Worm (Caenorhabditis elegans): ENCODE measurements around the gene ZK353.4.

- TF ChIP-seq scrt-1 (GFP tag; IDR thresholded peaks at IDR 0.05): no peak
- no peak for TF ChIP-seq ceh-36 (tag; optimal IDR thresholded peaks at IDR 0.05)
- no peak for TF ChIP-seq F13C5.2 (tag; optimal IDR thresholded peaks at IDR 0.05)
- no peak for TF ChIP-seq sea-1 (GFP tag; conservative IDR thresholded peaks at IDR 0.05)
- no peak for TF ChIP-seq ama-1 (optimal IDR thresholded peaks at IDR 0.05)
- no peak for TF ChIP-seq tra-4 (tag; optimal IDR thresholded peaks at IDR 0.05)
- no peak for TF ChIP-seq flt-1 (GFP tag; IDR thresholded peaks at IDR 0.05)
- no peak for TF ChIP-seq tbx-37 (GFP tag; conservative IDR thresholded peaks at IDR 0.05)
- no peak for TF ChIP-seq tbx-11 (GFP tag; IDR thresholded peaks at IDR 0.05)
- TF ChIP-seq hmbx-1 (tag; optimal IDR thresholded peaks at IDR 0.05): no peak
- TF ChIP-seq hnd-1 (tag; optimal IDR thresholded peaks at IDR 0.05): no peak
- no peak for TF ChIP-seq ceh-13 (GFP tag; optimal IDR thresholded peaks at IDR 0.05)
These were observed 31.2 kb downstream of the ZK353.4 start, which contains the start of the genes R05D3.8 and rfp-1 for ce11 chrIII:8358213-8358672.
